Fruit fly (Drosophila melanogaster): ENCODE measurements around the gene CG10853.

- TF ChIP-seq CG32006 (GFP tag; optimal IDR thresholded peaks at IDR 0.05) (no peak), Ets96B (tag; optimal IDR thresholded peaks at IDR 0.05) (peak; percentile 16), Hr39 (GFP tag; optimal IDR thresholded peaks at IDR 0.05) (no peak), CG6792 (GFP tag; optimal IDR thresholded peaks at IDR 0.05) (no peak)
Measured at dm6 chr3L:3940075-3940819, 7.4 kb upstream of the CG10853 start, which contains the start of gene CG12766.

All from whole organism, prepupa.